Worm (Caenorhabditis elegans) whole organism, L1 larva: Measurements from ENCODE around the gene D2096.12.

Source experiments
- C16A3.4 ChIP-seq: fragments of 150-350 bp; optimal IDR thresholded peaks from 2 replicates; lab custom pipeline; 2014; ENCODE audit warnings: missing biosample characterization, missing genetic modification characterization
- C34B4.2 ChIP-seq: sonication (generic microtip); optimal IDR thresholded peaks from 2 replicates; lab custom pipeline; 2017; ENCODE audit warnings: mild to moderate bottlenecking, missing genetic modification characterization, missing compliant biosample characterization
- aha-1 ChIP-seq: fragments of 150-350 bp; optimal IDR thresholded peaks from 2 replicates; lab custom pipeline; 2014; ENCODE audit warnings: missing biosample characterization, missing genetic modification characterization
- alr-1 ChIP-seq: fragments of 200-800 bp; sonication (Bioruptor generic); optimal IDR thresholded peaks from 2 replicates; lab custom pipeline; 2018; ENCODE audit warnings: borderline replicate concordance, mild to moderate bottlenecking, missing genetic modification characterization, missing compliant biosample characterization
- aly-2 ChIP-seq: fragments of 150-350 bp; optimal IDR thresholded peaks from 2 replicates; lab custom pipeline; 2014; ENCODE audit warnings: missing biosample characterization, missing genetic modification characterization
- ces-1 ChIP-seq: fragments of 150-350 bp; optimal IDR thresholded peaks from 2 replicates; lab custom pipeline; 2014; ENCODE audit warnings: missing biosample characterization, missing genetic modification reagents, missing genetic modification characterization
- dpl-1 ChIP-seq, 3 experiments: fragments of 150-350 bp in 2 of 3; sonication (generic microtip) in 1 of 3; optimal IDR thresholded peaks; 2 replicates each; lab custom pipeline; 2014 to 2017; ENCODE audit warnings: missing biosample characterization in 3 of 3, missing genetic modification characterization in 3 of 3, missing genetic modification reagents in 3 of 3
- hpl-2 ChIP-seq: fragments of 150-350 bp; optimal IDR thresholded peaks from 2 replicates; lab custom pipeline; 2014; ENCODE audit warnings: missing biosample characterization, missing genetic modification reagents, missing genetic modification characterization
- jun-1 ChIP-seq: fragments of 150-350 bp; optimal IDR thresholded peaks from 2 replicates; lab custom pipeline; 2014; ENCODE audit warnings: missing biosample characterization, missing genetic modification reagents, missing genetic modification characterization
- lin-15B ChIP-seq: fragments of 150-350 bp; sonication (generic microtip); optimal IDR thresholded peaks from 3 replicates; lab custom pipeline; 2014; ENCODE audit warnings: missing biosample characterization, missing genetic modification characterization
- lir-3 ChIP-seq: sonication (generic microtip); optimal IDR thresholded peaks from 2 replicates; lab custom pipeline; 2016; ENCODE audit warnings: mild to moderate bottlenecking, missing genetic modification characterization, moderate library complexity, missing compliant biosample characterization; ENCODE audit not compliant: poor library complexity
- nhr-12 ChIP-seq: sonication (generic microtip); optimal IDR thresholded peaks from 2 replicates; lab custom pipeline; 2017; ENCODE audit warnings: missing biosample characterization, missing genetic modification characterization
- nhr-237 ChIP-seq: fragments of 150-350 bp; optimal IDR thresholded peaks from 2 replicates; lab custom pipeline; 2014; ENCODE audit warnings: missing biosample characterization, missing genetic modification characterization
- nhr-28 ChIP-seq: fragments of 150-350 bp; optimal IDR thresholded peaks from 2 replicates; lab custom pipeline; 2014; ENCODE audit warnings: missing biosample characterization, missing genetic modification characterization
- nhr-85 ChIP-seq: sonication (generic microtip); peaks from one replicate; lab custom pipeline; 2016; ENCODE audit warnings: missing genetic modification characterization, inconsistent platforms, missing compliant biosample characterization
- sox-4 ChIP-seq: sonication (generic microtip); optimal IDR thresholded peaks from 2 replicates; lab custom pipeline; 2016; ENCODE audit warnings: missing genetic modification characterization, missing compliant biosample characterization
- sptf-1 ChIP-seq: fragments of 150-350 bp; optimal IDR thresholded peaks from 2 replicates; lab custom pipeline; 2014; ENCODE audit warnings: missing biosample characterization, missing genetic modification characterization
- tbx-2 ChIP-seq: sonication (generic microtip); optimal IDR thresholded peaks from 2 replicates; lab custom pipeline; 2016; ENCODE audit warnings: missing genetic modification characterization, missing compliant biosample characterization
- tlp-1 ChIP-seq: fragments of 150-350 bp; optimal IDR thresholded peaks from 2 replicates; lab custom pipeline; 2014; ENCODE audit warnings: missing biosample characterization, missing genetic modification characterization
- vab-15 ChIP-seq: sonication (generic microtip); optimal IDR thresholded peaks from 2 replicates; lab custom pipeline; 2017; ENCODE audit warnings: missing genotype, mild to moderate bottlenecking, missing genetic modification characterization, missing compliant biosample characterization

D2096.12 gene

DNA sequence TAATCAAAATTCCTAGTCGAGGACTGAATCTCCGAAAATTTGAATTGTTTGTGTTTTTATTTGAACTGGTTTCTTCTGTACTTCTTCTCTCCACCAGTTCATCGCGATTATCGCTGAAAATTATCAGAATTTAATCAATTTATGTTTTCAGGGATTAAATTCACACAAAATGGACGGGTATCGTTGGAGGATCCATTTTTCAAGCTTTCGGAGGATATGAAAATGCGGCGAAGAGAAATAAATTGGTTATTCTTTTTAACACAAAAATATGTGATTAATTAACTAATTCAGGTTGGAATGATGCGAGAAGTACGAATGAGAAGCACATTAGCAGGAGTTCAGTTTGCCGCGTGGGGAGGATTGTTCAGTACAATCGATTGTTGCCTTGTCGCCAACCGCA, 33.1 kb downstream of the D2096.12 start, which contains the start of gene timm-17B.2:
TSS of gene timm-17B.2 (plus strand) at position 301 of the 400 bp plus-strand sequence.
- TF ChIP-seq hpl-2 (GFP tag; lab: Kevin White, UChicago), result no peak
- no peak for TF ChIP-seq C34B4.2 (tag; lab: Kevin White, UChicago)
- TF ChIP-seq, all 84 proteins: peak for 0

DNA sequence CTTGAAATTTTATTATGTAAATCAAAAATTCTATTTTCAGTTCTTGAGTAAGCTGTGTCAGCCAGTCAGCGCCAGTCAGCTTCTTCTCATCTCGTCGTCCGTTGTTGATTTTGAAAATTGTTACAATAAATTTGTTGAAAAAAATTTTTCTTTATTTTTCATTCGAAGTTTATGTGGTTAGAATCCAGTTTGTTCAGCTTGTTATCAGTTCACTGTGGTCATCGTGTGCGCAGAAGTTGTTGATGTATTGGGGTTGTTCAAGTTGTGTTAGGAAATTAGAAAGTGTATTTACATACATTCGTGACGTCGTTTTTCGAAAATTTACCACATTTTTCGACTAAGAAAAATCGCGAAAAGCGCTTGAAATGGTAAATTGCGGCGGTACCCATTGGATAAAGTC, 34.6 kb downstream of the D2096.12 start:
- TF ChIP-seq dpl-1 (GFP tag; optimal IDR thresholded peaks at IDR 0.05; lab: Kevin White, UChicago) (no peak), aly-2 (tag; lab: Kevin White, UChicago) (no peak), sox-4 (tag; lab: Kevin White, UChicago) (no peak), lir-3 (no peak), nhr-237 (tag; lab: Kevin White, UChicago) (no peak), hpl-2 (GFP tag; lab: Kevin White, UChicago) (no peak), alr-1 (tag; lab: Kevin White, UChicago) (no peak), nhr-12 (tag; lab: Kevin White, UChicago) (no peak), tlp-1 (tag; lab: Kevin White, UChicago) (no peak), aha-1 (tag; lab: Kevin White, UChicago) (no peak), tbx-2 (tag; lab: Kevin White, UChicago) (no peak), jun-1 (tag; lab: Kevin White, UChicago) (no peak), C16A3.4 (tag; lab: Kevin White, UChicago) (no peak), nhr-28 (tag; lab: Kevin White, UChicago) (no peak), ces-1 (no peak), C34B4.2 (tag; lab: Kevin White, UChicago) (no peak), lin-15B (tag; lab: Kevin White, UChicago) (no peak), nhr-85 (tag; lab: Kevin White, UChicago) (no peak), sptf-1 (tag; lab: Kevin White, UChicago) (no peak), vab-15 (tag; lab: Kevin White, UChicago) (no peak)
